ENCODE assay signal across 5 worm cellular contexts in the genomic region with DNA sequence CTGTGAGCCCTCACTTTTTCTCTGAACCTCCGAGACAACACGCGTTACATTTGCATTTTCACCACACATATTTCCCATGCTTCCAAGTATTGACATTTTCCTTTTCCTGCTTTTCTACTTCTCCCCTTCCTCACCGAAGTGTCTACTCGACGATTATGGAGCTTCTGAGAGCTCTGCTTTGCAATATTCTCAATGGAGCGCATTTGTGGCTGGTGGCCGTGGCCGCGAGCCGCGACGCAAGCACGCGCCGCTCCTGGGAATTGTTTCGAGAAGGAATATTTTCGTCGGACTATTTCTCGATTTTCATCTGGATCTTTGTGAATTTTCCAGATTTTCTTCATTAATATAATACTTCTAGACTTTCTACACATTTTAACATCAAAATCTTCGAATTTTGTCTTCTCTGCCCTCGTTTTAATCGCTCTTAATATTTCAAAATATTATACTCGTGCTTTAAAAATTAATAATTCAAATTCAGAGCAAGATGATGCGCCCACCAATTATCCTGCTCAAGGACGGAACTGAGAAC.
TF ChIP-seq lines count a peak whose summit lies in the region.

A gene (minus strand): TSS at position 40 of the 529 bp plus-strand sequence.
A gene (plus strand): TSS at position 479 of the 529 bp plus-strand sequence.

TF ChIP-seq in whole organism, L1 larva, 84 proteins besides CTCF, POLR2A, EP300 and RAD21 (continues in another document):
- peak; percentile 75 to 86 (median 75) for TF ChIP-seq dpl-1 (GFP tag; optimal IDR thresholded peaks at IDR 0.05; lab: Kevin White, UChicago)
- peak; percentile 80 for TF ChIP-seq jun-1 (tag; optimal IDR thresholded peaks at IDR 0.05; lab: Kevin White, UChicago)
- TF ChIP-seq pqm-1 (tag; optimal IDR thresholded peaks at IDR 0.05; lab: Kevin White, UChicago): no peak
- TF ChIP-seq nhr-11 (tag; optimal IDR thresholded peaks at IDR 0.05; lab: Kevin White, UChicago): peak; percentile 57
- peak; percentile 26 to 75 for TF ChIP-seq mdl-1 (tag; optimal IDR thresholded peaks at IDR 0.05; lab: Kevin White, UChicago)
- TF ChIP-seq efl-1 (optimal IDR thresholded peaks at IDR 0.05; lab: Kevin White, UChicago): peak; percentile 83 to 85
- peak; percentile 81 to 91 for TF ChIP-seq efl-1 (GFP tag; optimal IDR thresholded peaks at IDR 0.05 in 1 of 2; lab: Kevin White, UChicago)
- TF ChIP-seq alr-1 (tag; optimal IDR thresholded peaks at IDR 0.05; lab: Kevin White, UChicago; ENCODE audit: borderline replicate concordance): no peak
- peak; percentile 82 for TF ChIP-seq xbp-1 (tag; optimal IDR thresholded peaks at IDR 0.05; lab: Kevin White, UChicago)
- TF ChIP-seq ceh-82 (tag; optimal IDR thresholded peaks at IDR 0.05; lab: Kevin White, UChicago): peak; percentile 66 to 95 (median 77)
- no peak for TF ChIP-seq ces-1 (GFP tag; optimal IDR thresholded peaks at IDR 0.05; lab: Kevin White, UChicago)
- TF ChIP-seq ceh-88 (GFP tag; IDR thresholded peaks at IDR 0.05; lab: Robert Waterston, UW): peak; percentile 44; the same call in 1 of the 2 replicates
- TF ChIP-seq sptf-1 (tag; optimal IDR thresholded peaks at IDR 0.05; lab: Kevin White, UChicago): no peak
- no peak for TF ChIP-seq hpl-2 (GFP tag; optimal IDR thresholded peaks at IDR 0.05; lab: Kevin White, UChicago)
- peak; percentile 92 for TF ChIP-seq nhr-71 (tag; optimal IDR thresholded peaks at IDR 0.05; lab: Kevin White, UChicago)
- peak; percentile 84 for TF ChIP-seq tbx-2 (tag; optimal IDR thresholded peaks at IDR 0.05; lab: Kevin White, UChicago)

TF ChIP-seq in whole organism, L3 larva, 47 proteins besides CTCF, POLR2A, EP300 and RAD21 (continues in another document):
- TF ChIP-seq unc-39 (tag; optimal IDR thresholded peaks at IDR 0.05; lab: Kevin White, UChicago) (no peak), nhr-77 (tag; optimal IDR thresholded peaks at IDR 0.05; lab: Kevin White, UChicago) (no peak), nfya-1 (tag; optimal IDR thresholded peaks at IDR 0.05; lab: Kevin White, UChicago; ENCODE audit: insufficient read depth) (peak; percentile 94), elt-1 (tag; optimal IDR thresholded peaks at IDR 0.05; lab: Kevin White, UChicago) (peak; percentile 23), mml-1 (tag; optimal IDR thresholded peaks at IDR 0.05; lab: Kevin White, UChicago) (no peak), lin-39 (tag; optimal IDR thresholded peaks at IDR 0.05; lab: Kevin White, UChicago) (peak; percentile 97), nhr-25 (tag; optimal IDR thresholded peaks at IDR 0.05; lab: Kevin White, UChicago) (peak; percentile 60), ama-1 (optimal IDR thresholded peaks at IDR 0.05; lab: Kevin White, UChicago) (peak; percentile 70), aly-2 (tag; optimal IDR thresholded peaks at IDR 0.05; lab: Kevin White, UChicago) (no peak), hmg-11 (tag; optimal IDR thresholded peaks at IDR 0.05; lab: Kevin White, UChicago) (peak; percentile 89), ceh-28 (tag; optimal IDR thresholded peaks at IDR 0.05; lab: Kevin White, UChicago) (peak; percentile 57), egl-27 (tag; optimal IDR thresholded peaks at IDR 0.05; lab: Kevin White, UChicago) (peak; percentile 65), elt-2 (tag; optimal IDR thresholded peaks at IDR 0.05; lab: Kevin White, UChicago) (peak; percentile 62), nhr-11 (tag; optimal IDR thresholded peaks at IDR 0.05; lab: Kevin White, UChicago) (peak; percentile 89), jun-1 (tag; optimal IDR thresholded peaks at IDR 0.05; lab: Kevin White, UChicago) (peak; percentile 79), lin-15B (tag; optimal IDR thresholded peaks at IDR 0.05; lab: Kevin White, UChicago) (peak; percentile 98), fkh-10 (GFP tag; optimal IDR thresholded peaks at IDR 0.05; lab: Kevin White, UChicago) (peak; percentile 97)

TF ChIP-seq in whole organism, early embryonic, 17 proteins besides CTCF, POLR2A, EP300 and RAD21:
- TF ChIP-seq ama-1 (optimal IDR thresholded peaks at IDR 0.05; lab: Kevin White, UChicago) (no peak), hmg-4 (GFP tag; optimal IDR thresholded peaks at IDR 0.05; lab: Kevin White, UChicago) (peak; percentile 54), ceh-13 (GFP tag; optimal IDR thresholded peaks at IDR 0.05; lab: Kevin White, UChicago) (no peak), flt-1 (GFP tag; IDR thresholded peaks at IDR 0.05; lab: Robert Waterston, UW) (peak; percentile 36; the same call in 1 of the 2 replicates), B0310.2 (tag; optimal IDR thresholded peaks at IDR 0.05; lab: Kevin White, UChicago) (no peak), sea-1 (GFP tag; conservative IDR thresholded peaks at IDR 0.05; lab: Robert Waterston, UW) (peak; percentile 55; the same call in 1 of the 2 replicates), scrt-1 (GFP tag; IDR thresholded peaks at IDR 0.05; lab: Robert Waterston, UW) (no peak), pes-1 (GFP tag; IDR thresholded peaks at IDR 0.05; lab: Robert Waterston, UW) (peak; percentile 43; the same call in 1 of the 2 replicates), ceh-36 (tag; optimal IDR thresholded peaks at IDR 0.05; lab: Kevin White, UChicago) (no peak), hnd-1 (tag; optimal IDR thresholded peaks at IDR 0.05; lab: Kevin White, UChicago) (no peak), aly-1 (tag; optimal IDR thresholded peaks at IDR 0.05; lab: Kevin White, UChicago) (no peak), ets-7 (tag; optimal IDR thresholded peaks at IDR 0.05; lab: Kevin White, UChicago) (peak; percentile 16), tbx-11 (GFP tag; IDR thresholded peaks at IDR 0.05; lab: Robert Waterston, UW) (no peak), tra-4 (tag; optimal IDR thresholded peaks at IDR 0.05; lab: Kevin White, UChicago) (no peak), hmbx-1 (tag; optimal IDR thresholded peaks at IDR 0.05; lab: Kevin White, UChicago) (no peak), tbx-37 (GFP tag; conservative IDR thresholded peaks at IDR 0.05; lab: Robert Waterston, UW) (peak; percentile 54; the same call in 1 of the 2 replicates), F13C5.2 (tag; optimal IDR thresholded peaks at IDR 0.05; lab: Kevin White, UChicago) (peak; percentile 59)

TF ChIP-seq in whole organism, midembryonic, 9 proteins besides CTCF, POLR2A, EP300 and RAD21:
- TF ChIP-seq klf-2 (GFP tag; conservative IDR thresholded peaks at IDR 0.05; lab: Robert Waterston, UW) (no peak), med-1 (GFP tag; optimal IDR thresholded peaks at IDR 0.05; lab: Kevin White, UChicago; ENCODE audit: insufficient read depth) (no peak), ref-1 (GFP tag; conservative IDR thresholded peaks at IDR 0.05; lab: Robert Waterston, UW) (no peak), cog-1 (tag; optimal IDR thresholded peaks at IDR 0.05; lab: Kevin White, UChicago) (peak; percentile 67), ztf-23 (GFP tag; IDR thresholded peaks at IDR 0.05; lab: Robert Waterston, UW) (peak; percentile 75), flt-1 (GFP tag; IDR thresholded peaks at IDR 0.05; lab: Robert Waterston, UW) (peak; percentile 76), T22C8.4 (GFP tag; IDR thresholded peaks at IDR 0.05; lab: Robert Waterston, UW) (0 out of 2 replicates have a peak, but pooled peaks have one; percentile 11), tab-1 (GFP tag; IDR thresholded peaks at IDR 0.05; lab: Robert Waterston, UW) (peak; percentile 52; the same call in 1 of the 2 replicates), ztf-29 (GFP tag; IDR thresholded peaks at IDR 0.05; lab: Robert Waterston, UW) (0 out of 2 replicates have a peak, but pooled peaks have one; percentile 34)
TF ChIP-seq in whole organism, midembryonic: peak in this region for 6.

TF ChIP-seq in whole organism, young adult, 124 proteins besides CTCF, POLR2A, EP300 and RAD21 (continues in another document):
- TF ChIP-seq Y95B8A.8 (GFP tag; IDR thresholded peaks at IDR 0.05; lab: Robert Waterston, UW): no peak
- no peak for TF ChIP-seq mes-4 (tag; optimal IDR thresholded peaks at IDR 0.05; lab: Kevin White, UChicago)
- TF ChIP-seq lsl-1 (GFP tag; optimal IDR thresholded peaks at IDR 0.05; lab: Kevin White, UChicago): peak; percentile 65
- TF ChIP-seq snpc-4 (GFP tag; optimal IDR thresholded peaks at IDR 0.05; lab: Kevin White, UChicago): peak; percentile 59
- TF ChIP-seq snpc-4 (tag; optimal IDR thresholded peaks at IDR 0.05; lab: Kevin White, UChicago): peak; percentile 60 to 75 (median 65)
- no peak for TF ChIP-seq him-1 (tag; optimal IDR thresholded peaks at IDR 0.05; lab: Kevin White, UChicago)
- TF ChIP-seq atf-7 (tag; optimal IDR thresholded peaks at IDR 0.05; lab: Kevin White, UChicago): peak; percentile 18
- TF ChIP-seq ztf-6 (GFP tag; IDR thresholded peaks at IDR 0.05; lab: Robert Waterston, UW): 0 out of 2 replicates have a peak, but pooled peaks have one; percentile 33
- TF ChIP-seq mel-28 (tag; optimal IDR thresholded peaks at IDR 0.05; lab: Kevin White, UChicago; ENCODE audit: borderline replicate concordance): no peak
- peak; percentile 97 for TF ChIP-seq mcd-1 (GFP tag; IDR thresholded peaks at IDR 0.05; lab: Robert Waterston, UW)
- peak; percentile 51; the same call in 1 of the 2 replicates for TF ChIP-seq hmg-1.2 (GFP tag; IDR thresholded peaks at IDR 0.05; lab: Robert Waterston, UW)
- TF ChIP-seq madf-3 (GFP tag; IDR thresholded peaks at IDR 0.05; lab: Robert Waterston, UW): peak; percentile 99
- peak; percentile 75 for TF ChIP-seq lin-40 (tag; optimal IDR thresholded peaks at IDR 0.05; lab: Kevin White, UChicago)
- TF ChIP-seq F37B4.10 (GFP tag; IDR thresholded peaks at IDR 0.05; lab: Robert Waterston, UW): 0 out of 2 replicates have a peak, but pooled peaks have one; percentile 80
- TF ChIP-seq F10E7.11 (tag; optimal IDR thresholded peaks at IDR 0.05; lab: Kevin White, UChicago): no peak
- no peak for TF ChIP-seq ceh-79 (tag; optimal IDR thresholded peaks at IDR 0.05; lab: Kevin White, UChicago)
- TF ChIP-seq T26A5.8 (tag; optimal IDR thresholded peaks at IDR 0.05; lab: Kevin White, UChicago): no peak
- peak; percentile 90 for TF ChIP-seq ztf-25 (GFP tag; IDR thresholded peaks at IDR 0.05; lab: Robert Waterston, UW)
- peak; percentile 86 for TF ChIP-seq ceh-100 (GFP tag; IDR thresholded peaks at IDR 0.05; lab: Robert Waterston, UW)
- peak; percentile 90 for TF ChIP-seq ztf-18 (tag; optimal IDR thresholded peaks at IDR 0.05; lab: Kevin White, UChicago)
- TF ChIP-seq nhr-120 (GFP tag; IDR thresholded peaks at IDR 0.05; lab: Robert Waterston, UW): no peak
- TF ChIP-seq F23B12.7 (tag; optimal IDR thresholded peaks at IDR 0.05; lab: Kevin White, UChicago; ENCODE audit: insufficient read depth): peak; percentile 56
- no peak for TF ChIP-seq Y79H2A.3 (GFP tag; conservative IDR thresholded peaks at IDR 0.05; lab: Robert Waterston, UW)
- TF ChIP-seq lag-1 (GFP tag; IDR thresholded peaks at IDR 0.05; lab: Robert Waterston, UW): no peak
- TF ChIP-seq ets-4 (GFP tag; optimal IDR thresholded peaks at IDR 0.05; lab: Kevin White, UChicago): no peak
- no peak for TF ChIP-seq F57C9.4 (tag; optimal IDR thresholded peaks at IDR 0.05; lab: Kevin White, UChicago)
- peak; percentile 79 for TF ChIP-seq lin-54 (GFP tag; optimal IDR thresholded peaks at IDR 0.05; lab: Kevin White, UChicago)
- TF ChIP-seq unc-130 (GFP tag; optimal IDR thresholded peaks at IDR 0.05; lab: Kevin White, UChicago): peak; percentile 80
- no peak for TF ChIP-seq F52B5.7 (tag; optimal IDR thresholded peaks at IDR 0.05; lab: Kevin White, UChicago)
